Worm (Caenorhabditis elegans): ENCODE data around the gene ccm-3.

ce11 chrII:10566458-10566857 is 40.6 kb downstream of the ccm-3 start:
- no peak for TF ChIP-seq snpc-4 (tag; optimal IDR thresholded peaks at IDR 0.05)
- TF ChIP-seq lsy-2 (tag; optimal IDR thresholded peaks at IDR 0.05), result no peak
- TF ChIP-seq lin-13 (tag; optimal IDR thresholded peaks at IDR 0.05), result no peak
- TF ChIP-seq mab-5 (tag; optimal IDR thresholded peaks at IDR 0.05), result no peak
- TF ChIP-seq mep-1 (tag; optimal IDR thresholded peaks at IDR 0.05), result no peak
